Fruit fly (Drosophila melanogaster) whole organism, embryonic: ENCODE results near the gene CG4596.

Experiments
- ATbp ChIP-seq: fragments of 200-800 bp; sonication (Bioruptor generic); optimal IDR thresholded peaks from 2 replicates; lab custom pipeline; 2017; ENCODE audit warnings: missing biosample characterization, mild to moderate bottlenecking, missing genetic modification characterization, missing genetic modification reagents
- CG10147 ChIP-seq: fragments of 200-800 bp; sonication (Bioruptor generic); optimal IDR thresholded peaks from 2 replicates; lab custom pipeline; 2019; ENCODE audit warnings: missing biosample characterization, mild to moderate bottlenecking, missing genetic modification characterization, moderate library complexity
- CG10274 ChIP-seq: fragments of 200-800 bp; sonication (Bioruptor generic); optimal IDR thresholded peaks from 3 replicates; lab custom pipeline; 2017; ENCODE audit warnings: missing biosample characterization, mild to moderate bottlenecking, missing genetic modification characterization
- CG11085 ChIP-seq: fragments of 200-800 bp; sonication (Bioruptor generic); IDR thresholded peaks from 2 replicates; pipeline ENCODE4 v1.3.6; 2022; ENCODE audit warnings: missing biosample characterization, missing genetic modification characterization
- CG11560 ChIP-seq: fragments of 200-800 bp; sonication (Bioruptor generic); IDR thresholded peaks from 3 replicates; pipeline ENCODE4 v1.3.6; 2022; ENCODE audit warnings: missing biosample characterization, missing genetic modification characterization
- CG14860 ChIP-seq: fragments of 200-800 bp; sonication (Bioruptor generic); IDR thresholded peaks from 3 replicates; pipeline ENCODE4 v1.3.6; 2022; ENCODE audit warnings: missing biosample characterization, missing genetic modification characterization; ENCODE audit not compliant: partially characterized antibody
- CG16813 ChIP-seq: fragments of 200-800 bp; sonication (Bioruptor generic); IDR thresholded peaks from 3 replicates; pipeline ENCODE4 v1.3.6; 2022; ENCODE audit warnings: missing biosample characterization, missing genetic modification characterization; ENCODE audit not compliant: partially characterized antibody
- CG2889 ChIP-seq: fragments of 200-800 bp; sonication (Bioruptor generic); IDR thresholded peaks from 3 replicates; pipeline ENCODE4 v1.3.6; 2022; ENCODE audit warnings: missing biosample characterization, missing genetic modification characterization
- CG30020 ChIP-seq: fragments of 200-800 bp; optimal IDR thresholded peaks from 2 replicates; lab custom pipeline; 2019; ENCODE audit warnings: missing biosample characterization, mild to moderate bottlenecking, missing genetic modification characterization, moderate library complexity
- CG32532 ChIP-seq: fragments of 200-800 bp; sonication (Bioruptor generic); IDR thresholded peaks from 2 replicates; pipeline ENCODE4 v1.3.6; 2022; ENCODE audit warnings: missing biosample characterization, missing genetic modification characterization
- CG4360 ChIP-seq: fragments of 200-800 bp; sonication (Bioruptor generic); IDR thresholded peaks from 2 replicates; pipeline ENCODE4 v1.3.6; 2022; ENCODE audit warnings: missing biosample characterization, missing genetic modification characterization
- CG5953 ChIP-seq: fragments of 200-800 bp; sonication (Bioruptor generic); IDR thresholded peaks from 2 replicates; pipeline ENCODE4 v1.3.6; 2022; ENCODE audit warnings: missing biosample characterization, missing genetic modification characterization
- CG7928 ChIP-seq: fragments of 200-800 bp; sonication (Bioruptor generic); optimal IDR thresholded peaks from 2 replicates; lab custom pipeline; 2017; ENCODE audit warnings: missing biosample characterization, mild to moderate bottlenecking, missing genetic modification characterization
- ERR ChIP-seq: fragments of 200-800 bp; sonication (Bioruptor generic); optimal IDR thresholded peaks from 2 replicates; lab custom pipeline; 2016; ENCODE audit warnings: missing biosample characterization, missing genetic modification characterization
- Fer1 ChIP-seq: fragments of 200-800 bp; sonication (Bioruptor generic); optimal IDR thresholded peaks from 2 replicates; lab custom pipeline; 2017; ENCODE audit warnings: missing biosample characterization, mild to moderate bottlenecking, missing genetic modification characterization
- H15 ChIP-seq: fragments of 200-800 bp; sonication (Bioruptor generic); IDR thresholded peaks from 3 replicates; pipeline ENCODE4 v1.3.6; 2022; ENCODE audit warnings: missing biosample characterization, missing genetic modification characterization
- HLH4C ChIP-seq: fragments of 200-800 bp; sonication (Bioruptor generic); IDR thresholded peaks from 3 replicates; pipeline ENCODE4 v1.3.6; 2022; ENCODE audit warnings: missing biosample characterization, missing genetic modification characterization; ENCODE audit not compliant: partially characterized antibody
- Hey ChIP-seq: fragments of 200-800 bp; sonication (Bioruptor generic); optimal IDR thresholded peaks from 3 replicates; lab custom pipeline; 2018; ENCODE audit warnings: missing biosample characterization, mild to moderate bottlenecking, missing genetic modification characterization
- Meics ChIP-seq: fragments of 200-800 bp; sonication (Bioruptor generic); optimal IDR thresholded peaks from 2 replicates; lab custom pipeline; 2017; ENCODE audit warnings: missing biosample characterization, mild to moderate bottlenecking, missing genetic modification characterization
- Oli ChIP-seq: fragments of 200-800 bp; sonication (Bioruptor generic); optimal IDR thresholded peaks from 2 replicates; lab custom pipeline; 2018; ENCODE audit warnings: missing biosample characterization, mild to moderate bottlenecking, missing genetic modification characterization, moderate library complexity
- Trl ChIP-seq, 3 experiments: fragments of >200 bp in 2 of 3; fragments of 200-800 bp in 1 of 3; sonication (Bioruptor generic) in 1 of 3; optimal IDR thresholded peaks; 2 replicates in 1 of 3; 3 replicates in 2 of 3; lab custom pipeline; 2016 to 2017; ENCODE audit warnings: missing biosample characterization in 1 of 3, missing genetic modification characterization in 1 of 3
- bsh ChIP-seq, 2 experiments: fragments of 200-800 bp; sonication (Bioruptor generic); optimal IDR thresholded peaks; 2 replicates each; lab custom pipeline; 2017 to 2018; ENCODE audit warnings: mild to moderate bottlenecking in 2 of 2, missing biosample characterization in 2 of 2, missing genetic modification characterization in 2 of 2, moderate library complexity in 1 of 2
- chinmo ChIP-seq: fragments of 200-800 bp; sonication (Bioruptor generic); IDR thresholded peaks from 4 replicates; pipeline ENCODE4 v1.3.6; 2022; ENCODE audit warnings: missing biosample characterization, missing genetic modification characterization; ENCODE audit not compliant: partially characterized antibody
- corto ChIP-seq: fragments of 200-800 bp; sonication (Bioruptor generic); optimal IDR thresholded peaks from 2 replicates; lab custom pipeline; 2016; ENCODE audit warnings: missing biosample characterization, mild to moderate bottlenecking, missing genetic modification characterization, moderate library complexity
- da ChIP-seq: fragments of 200-800 bp; sonication (Bioruptor generic); optimal IDR thresholded peaks from 2 replicates; lab custom pipeline; 2016; ENCODE audit warnings: missing biosample characterization, missing genetic modification characterization
- esg ChIP-seq: fragments of 200-800 bp; sonication (Bioruptor generic); conservative IDR thresholded peaks from 2 replicates; pipeline ENCODE4 v1.3.6; 2022; ENCODE audit warnings: missing biosample characterization, missing genetic modification characterization
- exex ChIP-seq: fragments of 200-800 bp; sonication (Bioruptor generic); optimal IDR thresholded peaks from 4 replicates; lab custom pipeline; 2018; ENCODE audit warnings: missing biosample characterization, mild to moderate bottlenecking, missing genetic modification characterization, moderate library complexity
- fd64A ChIP-seq: fragments of 200-800 bp; sonication (Bioruptor generic); optimal IDR thresholded peaks from 3 replicates; lab custom pipeline; 2018; ENCODE audit warnings: missing biosample characterization, mild to moderate bottlenecking, missing genetic modification characterization
- gcm ChIP-seq: fragments of 200-800 bp; sonication (Bioruptor generic); optimal IDR thresholded peaks from 2 replicates; lab custom pipeline; 2019; ENCODE audit warnings: missing biosample characterization, mild to moderate bottlenecking, missing genetic modification characterization, moderate library complexity
- hth ChIP-seq: fragments of >200 bp; optimal IDR thresholded peaks from 2 replicates; lab custom pipeline; 2017; ENCODE audit warnings: inconsistent platforms
- inv ChIP-seq: fragments of 200-800 bp; sonication (Bioruptor generic); IDR thresholded peaks from 2 replicates; pipeline ENCODE4 v1.3.6; 2022; ENCODE audit warnings: missing biosample characterization, missing genetic modification characterization; ENCODE audit not compliant: partially characterized antibody
- nom ChIP-seq: fragments of 200-800 bp; sonication (Bioruptor generic); optimal IDR thresholded peaks from 2 replicates; lab custom pipeline; 2017; ENCODE audit warnings: missing biosample characterization, missing genetic modification characterization, mild to moderate bottlenecking, moderate library complexity, missing genetic modification reagents
- oc ChIP-seq: fragments of 200-800 bp; sonication (Bioruptor generic); optimal IDR thresholded peaks from 2 replicates; lab custom pipeline; 2018; ENCODE audit warnings: missing biosample characterization, mild to moderate bottlenecking, missing genetic modification characterization, moderate library complexity
- row ChIP-seq: fragments of 200-800 bp; sonication (Bioruptor generic); IDR thresholded peaks from 3 replicates; pipeline ENCODE4 v1.3.6; 2022; ENCODE audit warnings: missing biosample characterization, missing genetic modification characterization
- run ChIP-seq: fragments of 200-800 bp; sonication (Bioruptor generic); optimal IDR thresholded peaks from 3 replicates; lab custom pipeline; 2018; ENCODE audit warnings: missing biosample characterization, mild to moderate bottlenecking, missing genetic modification characterization
- sens-2 ChIP-seq: fragments of 200-800 bp; sonication (Bioruptor generic); IDR thresholded peaks from 2 replicates; pipeline ENCODE4 v1.3.6; 2022; ENCODE audit warnings: missing biosample characterization, missing genetic modification characterization
- tna ChIP-seq: fragments of 200-800 bp; sonication (Bioruptor generic); IDR thresholded peaks from 2 replicates; pipeline ENCODE4 v1.3.6; 2022; ENCODE audit warnings: missing biosample characterization, missing genetic modification characterization; ENCODE audit not compliant: partially characterized antibody
- tx ChIP-seq: fragments of 200-800 bp; sonication (Bioruptor generic); optimal IDR thresholded peaks from 2 replicates; lab custom pipeline; 2016; ENCODE audit warnings: missing biosample characterization, missing genetic modification characterization

CG4596 gene

DNA sequence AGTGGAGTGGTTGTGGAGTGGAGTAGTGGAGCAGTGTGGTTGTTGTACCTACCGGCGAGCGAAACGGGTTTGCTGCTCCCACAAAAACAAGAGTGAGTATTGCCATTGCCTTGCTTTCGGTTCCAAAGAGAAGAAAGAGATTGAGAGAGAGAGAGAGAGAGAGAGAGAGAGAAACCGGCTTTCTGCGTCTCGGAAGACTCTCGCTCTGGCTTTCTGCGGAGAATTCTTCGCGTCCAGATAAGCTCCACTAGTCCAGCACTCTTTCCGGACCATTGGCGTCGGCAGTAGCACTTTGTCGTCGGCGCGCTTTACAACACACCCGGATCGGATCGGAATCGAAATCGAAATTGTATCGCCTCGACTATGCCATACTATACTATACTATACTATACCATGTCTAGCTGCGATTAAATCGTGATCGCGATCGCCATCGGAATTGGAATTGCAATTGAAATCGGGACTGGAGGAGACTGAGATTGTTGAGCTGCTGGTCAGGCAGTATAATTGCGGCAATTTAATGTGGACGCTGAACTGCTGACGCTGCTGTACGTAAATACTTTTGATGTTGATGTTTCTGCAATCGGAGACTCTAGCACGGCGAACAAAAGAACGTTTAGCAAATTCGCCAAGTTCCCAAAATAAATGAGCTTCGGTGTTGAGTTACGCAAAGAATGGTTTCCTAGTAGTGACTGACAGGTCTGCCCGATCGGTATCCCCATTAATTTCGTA, 45.9 kb upstream of the CG4596 start, which contains the start of gene Cad86C (continued):
- TF ChIP-seq CG16813 (GFP tag; lab: Robert Waterston, UW) (peak; percentile 47; the same call in 1 of the 3 replicates), tx (GFP tag; lab: Kevin White, UChicago) (no peak), sens-2 (no peak), hth (no peak), CG32532 (peak; percentile 63; the same call in 1 of the 2 replicates), da (GFP tag; lab: Kevin White, UChicago) (no peak), fd64A (GFP tag; lab: Kevin White, UChicago) (no peak), esg (GFP tag; lab: Robert Waterston, UW) (no peak), exex (tag; lab: Kevin White, UChicago) (no peak), CG30020 (tag; lab: Kevin White, UChicago) (no peak), CG14860 (peak; percentile 62), H15 (GFP tag; lab: Robert Waterston, UW) (no peak), run (tag; lab: Kevin White, UChicago) (no peak), oc (tag; lab: Kevin White, UChicago) (peak; percentile 3), Oli (tag; lab: Kevin White, UChicago) (no peak), CG10147 (no peak), inv (peak; percentile 29; the same call in 1 of the 2 replicates), CG2889 (GFP tag; lab: Robert Waterston, UW) (no peak), row (GFP tag; lab: Robert Waterston, UW) (no peak), ATbp (no peak), Meics (no peak), CG7928 (GFP tag; lab: Kevin White, UChicago) (no peak), Trl (optimal IDR thresholded peaks at IDR 0.05; lab: Kevin White, UChicago) (peak; percentile 95 to 96), Trl (GFP tag; optimal IDR thresholded peaks at IDR 0.05; lab: Kevin White, UChicago) (no peak)
- TF ChIP-seq, all 482 proteins: peak for 62

DNA sequence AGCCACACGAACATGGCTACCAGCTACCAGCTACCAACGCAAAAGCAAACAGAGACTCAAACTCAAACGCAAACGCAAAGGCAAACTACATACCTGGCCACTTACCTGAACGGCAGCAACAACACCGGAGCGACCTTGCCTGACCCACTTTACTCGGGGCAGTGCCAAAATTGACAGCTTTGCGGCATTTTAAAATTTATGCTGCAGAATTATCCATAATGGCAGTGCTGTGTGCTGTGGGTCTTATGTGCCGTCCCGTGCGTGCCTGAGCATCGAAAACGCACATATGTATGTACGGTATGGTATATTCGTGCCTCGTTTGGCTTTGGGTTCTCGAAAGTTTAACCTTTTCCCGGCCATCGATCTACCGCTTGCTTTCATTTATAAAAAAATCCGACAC, 44.1 kb upstream of the CG4596 start:
- TF ChIP-seq CG4360 (GFP tag; lab: Robert Waterston, UW) (0 out of 2 replicates have a peak, but pooled peaks have one; percentile 21), ERR (no peak), CG5953 (GFP tag; lab: Robert Waterston, UW) (no peak), tna (0 out of 2 replicates have a peak, but pooled peaks have one; percentile 14), corto (GFP tag; lab: Kevin White, UChicago) (no peak), HLH4C (0 out of 3 replicates have a peak, but pooled peaks have one; percentile 21), chinmo (GFP tag; lab: Robert Waterston, UW) (0 out of 4 replicates have a peak, but pooled peaks have one; percentile 26)

DNA sequence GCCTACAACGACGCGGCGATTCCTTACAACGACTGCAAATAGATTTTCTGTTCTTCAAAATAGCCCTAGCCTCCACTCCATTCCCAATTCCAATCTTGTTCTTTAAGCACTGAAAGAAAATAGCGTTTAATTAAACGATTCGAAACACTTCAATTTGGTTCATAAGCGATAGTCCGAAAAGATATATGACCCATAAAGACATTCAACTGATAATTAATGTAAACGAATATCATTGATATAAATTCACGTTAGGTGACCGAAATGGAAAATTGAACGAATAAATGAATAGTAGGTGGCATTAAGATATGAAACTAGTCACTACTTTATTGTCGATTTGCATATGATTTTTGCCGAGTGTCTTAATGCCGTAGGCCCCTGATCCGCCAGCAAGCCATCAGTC, 43.1 kb upstream of the CG4596 start:
- no peak for TF ChIP-seq Fer1 (GFP tag; lab: Kevin White, UChicago)
- peak; percentile 11 for TF ChIP-seq nom (GFP tag; lab: Kevin White, UChicago)
- peak in 1 of 2 experiments; percentile 40 for TF ChIP-seq bsh (GFP tag; optimal IDR thresholded peaks at IDR 0.05; lab: Kevin White, UChicago)
- TF ChIP-seq gcm (GFP tag; lab: Kevin White, UChicago), result no peak
- no peak for TF ChIP-seq Hey (tag; lab: Kevin White, UChicago)
- no peak for TF ChIP-seq CG11085 (GFP tag; lab: Robert Waterston, UW)
- TF ChIP-seq CG10274 (GFP tag; lab: Kevin White, UChicago), result no peak
- no peak for TF ChIP-seq CG11560
